Worm (Caenorhabditis elegans) whole organism, young adult: ENCODE data around the gene unc-44.

ENCODE experiments used
- B0336.3 ChIP-seq: fragments of 200-800 bp; sonication (Bioruptor generic); IDR thresholded peaks from 2 replicates; pipeline ENCODE4 v1.3.6; 2022; ENCODE audit warnings: missing genetic modification characterization, missing compliant biosample characterization
- C06A6.2 ChIP-seq: fragments of 200-800 bp; sonication (Bioruptor generic); conservative IDR thresholded peaks from 2 replicates; pipeline ENCODE4 v1.3.6; 2022; ENCODE audit warnings: missing genetic modification characterization, missing compliant biosample characterization
- C17E4.6 ChIP-seq: fragments of 200-800 bp; sonication (Bioruptor generic); IDR thresholded peaks from 2 replicates; pipeline ENCODE4 v1.3.6; 2022; ENCODE audit warnings: missing genetic modification reagents, missing genetic modification characterization, missing compliant biosample characterization
- D2030.7 ChIP-seq: fragments of 200-800 bp; sonication (Bioruptor generic); IDR thresholded peaks from 2 replicates; pipeline ENCODE4 v1.3.6; 2022; ENCODE audit warnings: missing genetic modification reagents, missing genetic modification characterization, missing compliant biosample characterization
- F10E7.11 ChIP-seq: sonication (generic microtip); optimal IDR thresholded peaks from 2 replicates; lab custom pipeline; 2017; ENCODE audit warnings: mild to moderate bottlenecking, missing genetic modification characterization, moderate library complexity, missing compliant biosample characterization
- F22D6.2 ChIP-seq: sonication (generic microtip); optimal IDR thresholded peaks from 2 replicates; lab custom pipeline; 2016; ENCODE audit warnings: mild to moderate bottlenecking, missing genetic modification characterization, missing compliant biosample characterization
- F33H1.4 ChIP-seq: fragments of 200-800 bp; sonication (Bioruptor generic); IDR thresholded peaks from 2 replicates; pipeline ENCODE4 v1.3.6; 2022; ENCODE audit warnings: missing genetic modification reagents, missing genetic modification characterization, missing compliant biosample characterization
- F39B2.1 ChIP-seq: fragments of 200-800 bp; sonication (Bioruptor generic); IDR thresholded peaks from 2 replicates; pipeline ENCODE4 v1.3.6; 2022; ENCODE audit warnings: missing genetic modification reagents, missing genetic modification characterization, missing compliant biosample characterization
- F49E8.2 ChIP-seq: sonication (generic microtip); optimal IDR thresholded peaks from 3 replicates; lab custom pipeline; 2017; ENCODE audit warnings: missing genetic modification characterization, mild to moderate bottlenecking, missing compliant biosample characterization, antibody characterized with exemption, moderate library complexity; ENCODE audit not compliant: insufficient read depth
- T07F8.4 ChIP-seq: sonication (generic microtip); optimal IDR thresholded peaks from 2 replicates; lab custom pipeline; 2016; ENCODE audit warnings: mild to moderate bottlenecking, missing genetic modification characterization, moderate library complexity, missing compliant biosample characterization
- ZK185.1 ChIP-seq: sonication (generic microtip); optimal IDR thresholded peaks from 2 replicates; lab custom pipeline; 2016; ENCODE audit warnings: mild to moderate bottlenecking, missing genetic modification characterization, missing compliant biosample characterization; ENCODE audit not compliant: poor library complexity, severe bottlenecking
- atf-7 ChIP-seq: sonication (generic microtip); optimal IDR thresholded peaks from 2 replicates; lab custom pipeline; 2017; ENCODE audit warnings: mild to moderate bottlenecking, missing genetic modification characterization, missing compliant biosample characterization
- athp-1 ChIP-seq: sonication (generic microtip); optimal IDR thresholded peaks from 2 replicates; lab custom pipeline; 2017; ENCODE audit warnings: mild to moderate bottlenecking, missing genetic modification characterization, missing compliant biosample characterization
- attf-6 ChIP-seq: fragments of 200-800 bp; sonication (Bioruptor generic); IDR thresholded peaks from 2 replicates; pipeline ENCODE4 v1.3.6; 2022; ENCODE audit warnings: missing genetic modification reagents, missing genetic modification characterization, missing compliant biosample characterization
- ceh-40 ChIP-seq: fragments of 200-800 bp; sonication (Bioruptor generic); IDR thresholded peaks from 2 replicates; pipeline ENCODE4 v1.3.6; 2022; ENCODE audit warnings: missing genetic modification characterization, missing compliant biosample characterization
- egl-18 ChIP-seq: fragments of 200-800 bp; sonication (Bioruptor generic); IDR thresholded peaks from 2 replicates; pipeline ENCODE4 v1.3.6; 2022; ENCODE audit warnings: missing genetic modification reagents, missing genetic modification characterization, missing compliant biosample characterization
- egrh-3 ChIP-seq: fragments of 200-800 bp; sonication (Bioruptor generic); IDR thresholded peaks from 2 replicates; pipeline ENCODE4 v1.3.6; 2022; ENCODE audit warnings: missing genetic modification reagents, missing genetic modification characterization, missing compliant biosample characterization
- ekl-4 ChIP-seq: fragments of 200-800 bp; sonication (Bioruptor generic); IDR thresholded peaks from 2 replicates; pipeline ENCODE4 v1.3.6; 2022; ENCODE audit warnings: missing genetic modification reagents, missing genetic modification characterization, missing compliant biosample characterization
- fkh-3 ChIP-seq: sonication (generic microtip); optimal IDR thresholded peaks from 2 replicates; lab custom pipeline; 2016; ENCODE audit warnings: mild to moderate bottlenecking, missing genetic modification characterization, missing compliant biosample characterization
- hmg-1.2 ChIP-seq: fragments of 200-800 bp; sonication (Bioruptor generic); IDR thresholded peaks from 2 replicates; pipeline ENCODE4 v1.3.6; 2022; ENCODE audit warnings: missing genetic modification reagents, missing genetic modification characterization, missing compliant biosample characterization
- hrde-1 ChIP-seq: sonication (generic microtip); optimal IDR thresholded peaks from 2 replicates; lab custom pipeline; 2016; ENCODE audit warnings: missing genetic modification characterization, mild to moderate bottlenecking, missing compliant biosample characterization, moderate library complexity, missing genotype, missing genetic modification reagents, borderline replicate concordance
- hsf-1 ChIP-seq: fragments of 200-800 bp; sonication (Bioruptor generic); IDR thresholded peaks from 2 replicates; pipeline ENCODE4 v1.3.6; 2022; ENCODE audit warnings: missing genetic modification reagents, missing genetic modification characterization, missing compliant biosample characterization
- let-526 ChIP-seq: fragments of 200-800 bp; sonication (Bioruptor generic); IDR thresholded peaks from 2 replicates; pipeline ENCODE4 v1.3.6; 2022; ENCODE audit warnings: missing genetic modification reagents, missing genetic modification characterization, missing compliant biosample characterization
- lin-35 ChIP-seq, 3 experiments: fragments of 150-350 bp in 2 of 3; sonication (generic microtip) in 1 of 3; optimal IDR thresholded peaks; 2 replicates each; lab custom pipeline; 2014 to 2018; ENCODE audit warnings: missing biosample characterization in 3 of 3, missing genetic modification characterization in 3 of 3, missing genetic modification reagents in 3 of 3
- lin-40 ChIP-seq: sonication (generic microtip); optimal IDR thresholded peaks from 2 replicates; lab custom pipeline; 2016; ENCODE audit warnings: missing genetic modification characterization, mild to moderate bottlenecking, missing compliant biosample characterization, missing genotype, missing genetic modification reagents
- lsl-1 ChIP-seq: fragments of 200-800 bp; sonication (Bioruptor generic); optimal IDR thresholded peaks from 2 replicates; lab custom pipeline; 2018; ENCODE audit warnings: mild to moderate bottlenecking, missing genetic modification characterization, moderate library complexity, missing compliant biosample characterization
- lsy-27 ChIP-seq: sonication (generic microtip); optimal IDR thresholded peaks from 2 replicates; lab custom pipeline; 2017; ENCODE audit warnings: missing genetic modification characterization, mild to moderate bottlenecking, missing compliant biosample characterization, antibody characterized with exemption, missing genotype, borderline replicate concordance; ENCODE audit not compliant: insufficient read depth
- madf-3 ChIP-seq: fragments of 200-800 bp; sonication (Bioruptor generic); IDR thresholded peaks from 2 replicates; pipeline ENCODE4 v1.3.6; 2022; ENCODE audit warnings: missing genetic modification reagents, missing genetic modification characterization, missing compliant biosample characterization
- nfya-2 ChIP-seq: fragments of 200-800 bp; sonication (Bioruptor generic); IDR thresholded peaks from 2 replicates; pipeline ENCODE4 v1.3.6; 2022; ENCODE audit warnings: missing genetic modification reagents, missing genetic modification characterization, missing compliant biosample characterization
- nhr-120 ChIP-seq: fragments of 200-800 bp; sonication (Bioruptor generic); IDR thresholded peaks from 2 replicates; pipeline ENCODE4 v1.3.6; 2022; ENCODE audit warnings: missing genetic modification characterization, missing compliant biosample characterization
- nhr-27 ChIP-seq: fragments of 200-800 bp; sonication (Bioruptor generic); optimal IDR thresholded peaks from 2 replicates; lab custom pipeline; 2018; ENCODE audit warnings: mild to moderate bottlenecking, missing genetic modification characterization, moderate library complexity, missing compliant biosample characterization
- nhr-90 ChIP-seq: sonication (generic microtip); optimal IDR thresholded peaks from 2 replicates; lab custom pipeline; 2016; ENCODE audit warnings: missing genotype, mild to moderate bottlenecking, missing genetic modification characterization, missing compliant biosample characterization
- pha-4 ChIP-seq: fragments of 150-350 bp; sonication (generic microtip); optimal IDR thresholded peaks from 2 replicates; lab custom pipeline; 2014; ENCODE audit warnings: missing biosample characterization, missing genetic modification reagents, missing genetic modification characterization
- rpc-1 ChIP-seq, 2 experiments: fragments of 150-350 bp in 1 of 2; sonication (generic microtip) in 1 of 2; optimal IDR thresholded peaks; 2 replicates each; lab custom pipeline; 2014 to 2018; ENCODE audit warnings: missing biosample characterization in 1 of 2, missing genetic modification characterization in 1 of 2, missing genetic modification reagents in 1 of 2, missing genotype in 1 of 2
- sdz-38 ChIP-seq: sonication (generic microtip); optimal IDR thresholded peaks from 2 replicates; lab custom pipeline; 2016; ENCODE audit warnings: missing genotype, missing genetic modification characterization, missing compliant biosample characterization
- snpc-1.1 ChIP-seq: sonication (generic microtip); optimal IDR thresholded peaks from 2 replicates; lab custom pipeline; 2017; ENCODE audit warnings: missing genetic modification characterization, mild to moderate bottlenecking, missing compliant biosample characterization, antibody characterized with exemption, moderate library complexity, missing genotype, missing genetic modification reagents; ENCODE audit not compliant: insufficient read depth
- somi-1 ChIP-seq: fragments of 200-800 bp; sonication (Bioruptor generic); optimal IDR thresholded peaks from 2 replicates; lab custom pipeline; 2018; ENCODE audit warnings: mild to moderate bottlenecking, missing genetic modification characterization, missing compliant biosample characterization
- tbx-9 ChIP-seq: sonication (generic microtip); optimal IDR thresholded peaks from 2 replicates; lab custom pipeline; 2016; ENCODE audit warnings: borderline replicate concordance, missing genetic modification characterization, inconsistent platforms, missing compliant biosample characterization
- tlf-1 ChIP-seq: fragments of 200-800 bp; sonication (Bioruptor generic); optimal IDR thresholded peaks from 2 replicates; lab custom pipeline; 2018; ENCODE audit warnings: mild to moderate bottlenecking, missing genetic modification characterization, missing compliant biosample characterization
- unc-130 ChIP-seq: sonication (generic microtip); optimal IDR thresholded peaks from 2 replicates; lab custom pipeline; 2016; ENCODE audit warnings: missing genetic modification reagents, missing genetic modification characterization, missing compliant biosample characterization
- xnd-1 ChIP-seq: sonication (generic microtip); optimal IDR thresholded peaks from 2 replicates; lab custom pipeline; 2016; ENCODE audit warnings: missing genotype, missing genetic modification reagents, missing genetic modification characterization, missing compliant biosample characterization
- zim-3 ChIP-seq: sonication (generic microtip); optimal IDR thresholded peaks from 2 replicates; lab custom pipeline; 2017; ENCODE audit warnings: mild to moderate bottlenecking, missing genetic modification characterization, moderate library complexity, missing compliant biosample characterization
- ztf-25 ChIP-seq: fragments of 200-800 bp; sonication (Bioruptor generic); IDR thresholded peaks from 2 replicates; pipeline ENCODE4 v1.3.6; 2022; ENCODE audit warnings: missing genetic modification reagents, missing genetic modification characterization, missing compliant biosample characterization

unc-44 gene

DNA sequence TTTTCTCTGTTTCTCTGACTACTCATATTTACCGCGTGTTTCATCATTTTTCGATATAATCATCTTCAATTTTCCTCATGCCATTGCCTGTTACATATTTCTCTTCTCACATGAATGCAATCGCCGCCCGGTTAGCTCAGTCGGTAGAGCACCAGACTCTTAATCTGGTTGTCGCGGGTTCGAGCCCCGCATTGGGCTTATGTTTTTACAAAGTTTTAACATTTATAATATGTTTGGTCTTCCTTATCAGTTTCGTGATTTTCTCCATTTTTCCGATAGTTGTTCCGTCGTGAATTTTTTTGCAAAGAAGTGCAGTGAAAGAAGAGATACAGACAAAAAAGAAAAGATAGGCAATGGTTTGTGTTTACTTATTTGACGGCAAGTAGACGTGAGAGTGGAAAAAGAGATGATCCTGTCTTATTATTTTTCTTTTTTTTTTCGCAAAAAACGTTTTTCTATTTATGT, 8.3 kb upstream of the unc-44 start (continued):
- peak; percentile 86 for TF ChIP-seq attf-6 (GFP tag; lab: Robert Waterston, UW)
- TF ChIP-seq ztf-25: peak; percentile 78; the same call in 1 of the 2 replicates
- peak; percentile 91 for TF ChIP-seq somi-1
- no peak for TF ChIP-seq sdz-38 (tag; lab: Kevin White, UChicago)
- TF ChIP-seq rpc-1 (optimal IDR thresholded peaks at IDR 0.05; lab: Kevin White, UChicago): peak; percentile 94
- TF ChIP-seq rpc-1 (tag; optimal IDR thresholded peaks at IDR 0.05; lab: Kevin White, UChicago): peak; percentile 98
- TF ChIP-seq nhr-120 (GFP tag; lab: Robert Waterston, UW): 0 out of 2 replicates have a peak, but pooled peaks have one; percentile 54
- TF ChIP-seq snpc-1.1: peak; percentile 73
- no peak for TF ChIP-seq egl-18
- peak; percentile 92 for TF ChIP-seq nhr-90
- peak; percentile 43; the same call in 1 of the 2 replicates for TF ChIP-seq let-526 (GFP tag; lab: Robert Waterston, UW)
- no peak for TF ChIP-seq C17E4.6 (GFP tag; lab: Robert Waterston, UW)
- peak; percentile 77; the same call in 1 of the 2 replicates for TF ChIP-seq madf-3 (GFP tag; lab: Robert Waterston, UW)
- TF ChIP-seq B0336.3 (GFP tag; lab: Robert Waterston, UW): peak; percentile 90
- TF ChIP-seq ekl-4 (GFP tag; lab: Robert Waterston, UW): peak; percentile 81
- peak; percentile 82 for TF ChIP-seq hrde-1 (tag; lab: Kevin White, UChicago)
- TF ChIP-seq tlf-1 (GFP tag; lab: Kevin White, UChicago): peak; percentile 78
- TF ChIP-seq lin-35 (GFP tag; optimal IDR thresholded peaks at IDR 0.05; lab: Kevin White, UChicago): peak in 1 of 3 experiments; percentile 80
- no peak for TF ChIP-seq tbx-9 (tag; lab: Kevin White, UChicago)
- peak; percentile 59 for TF ChIP-seq F22D6.2 (tag; lab: Kevin White, UChicago)
- peak; percentile 38 for TF ChIP-seq lsl-1 (GFP tag; lab: Kevin White, UChicago)
- no peak for TF ChIP-seq xnd-1 (tag; lab: Kevin White, UChicago)
- TF ChIP-seq T07F8.4 (tag; lab: Kevin White, UChicago): peak; percentile 78
- peak; percentile 69 for TF ChIP-seq pha-4
- TF ChIP-seq F33H1.4 (GFP tag; lab: Robert Waterston, UW): peak; percentile 46
- peak; percentile 27 for TF ChIP-seq fkh-3 (tag; lab: Kevin White, UChicago)
- no peak for TF ChIP-seq nfya-2 (GFP tag; lab: Robert Waterston, UW)
- peak; percentile 80 for TF ChIP-seq atf-7 (tag; lab: Kevin White, UChicago)
- TF ChIP-seq hmg-1.2: peak; percentile 79
- TF ChIP-seq hsf-1 (GFP tag; lab: Robert Waterston, UW): no peak; the same call in 1 of the 2 replicates
- peak; percentile 63 for TF ChIP-seq zim-3
- TF ChIP-seq F39B2.1 (GFP tag; lab: Robert Waterston, UW): no peak
- peak; percentile 69 for TF ChIP-seq D2030.7
- peak; percentile 4 for TF ChIP-seq F10E7.11 (tag; lab: Kevin White, UChicago)
- TF ChIP-seq F49E8.2 (tag; lab: Kevin White, UChicago): peak; percentile 79
- TF ChIP-seq nhr-27 (tag; lab: Kevin White, UChicago): no peak
- TF ChIP-seq lsy-27 (tag; lab: Kevin White, UChicago): peak; percentile 78
- TF ChIP-seq egrh-3 (GFP tag; lab: Robert Waterston, UW): peak; percentile 24; the same call in 1 of the 2 replicates
- TF ChIP-seq unc-130 (GFP tag; lab: Kevin White, UChicago): peak; percentile 68
- TF ChIP-seq ceh-40 (GFP tag; lab: Robert Waterston, UW): peak; percentile 66; the same call in 1 of the 2 replicates
- TF ChIP-seq C06A6.2 (GFP tag; lab: Robert Waterston, UW): peak; percentile 60; the same call in 1 of the 2 replicates
- TF ChIP-seq ZK185.1 (tag; lab: Kevin White, UChicago): peak; percentile 92
- peak; percentile 94 for TF ChIP-seq lin-40 (tag; lab: Kevin White, UChicago)
- peak; percentile 54 for TF ChIP-seq athp-1 (tag; lab: Kevin White, UChicago)
